Worm (Caenorhabditis elegans): ENCODE results near the gene nhr-285.

- TF ChIP-seq flt-1 (GFP tag; IDR thresholded peaks at IDR 0.05): no peak
- no peak for TF ChIP-seq ztf-29 (GFP tag; IDR thresholded peaks at IDR 0.05)
- TF ChIP-seq ztf-23 (GFP tag; IDR thresholded peaks at IDR 0.05): no peak
- TF ChIP-seq T22C8.4 (GFP tag; IDR thresholded peaks at IDR 0.05): no peak
- TF ChIP-seq klf-2 (GFP tag; conservative IDR thresholded peaks at IDR 0.05): no peak
- TF ChIP-seq tab-1 (GFP tag; IDR thresholded peaks at IDR 0.05): no peak
- TF ChIP-seq med-1 (GFP tag; optimal IDR thresholded peaks at IDR 0.05; ENCODE audit: insufficient read depth): no peak
- no peak for TF ChIP-seq cog-1 (tag; optimal IDR thresholded peaks at IDR 0.05)
- no peak for TF ChIP-seq ref-1 (GFP tag; conservative IDR thresholded peaks at IDR 0.05)
These were observed 19.1 kb upstream of the nhr-285 start, which contains the start of gene T26E4.10 for ce11 chrV:15798108-15798507.

Data from whole organism, midembryonic.